Worm (Caenorhabditis elegans) whole organism, young adult: ENCODE measurements around the gene gex-5.
A peak's percentile ranks its signal among the peaks of the same experiment; 100 is the strongest.

ENCODE experiments used
- B0019.2 ChIP-seq: fragments of 200-800 bp; sonication (Bioruptor generic); conservative IDR thresholded peaks from 2 replicates; pipeline ENCODE4 v1.3.6; 2022; ENCODE audit warnings: missing genetic modification reagents, missing genetic modification characterization, missing compliant biosample characterization
- B0035.1 ChIP-seq: sonication (generic microtip); optimal IDR thresholded peaks from 2 replicates; lab custom pipeline; 2016; ENCODE audit warnings: missing genetic modification characterization, mild to moderate bottlenecking, missing compliant biosample characterization, missing genotype, missing genetic modification reagents
- B0261.1 ChIP-seq: sonication (generic microtip); optimal IDR thresholded peaks from 2 replicates; lab custom pipeline; 2016; ENCODE audit warnings: mild to moderate bottlenecking, missing genetic modification characterization, moderate library complexity, missing compliant biosample characterization
- D2030.7 ChIP-seq: fragments of 200-800 bp; sonication (Bioruptor generic); IDR thresholded peaks from 2 replicates; pipeline ENCODE4 v1.3.6; 2022; ENCODE audit warnings: missing genetic modification reagents, missing genetic modification characterization, missing compliant biosample characterization
- F22D6.2 ChIP-seq: sonication (generic microtip); optimal IDR thresholded peaks from 2 replicates; lab custom pipeline; 2016; ENCODE audit warnings: mild to moderate bottlenecking, missing genetic modification characterization, missing compliant biosample characterization
- F49E8.2 ChIP-seq: sonication (generic microtip); optimal IDR thresholded peaks from 3 replicates; lab custom pipeline; 2017; ENCODE audit warnings: missing genetic modification characterization, mild to moderate bottlenecking, missing compliant biosample characterization, antibody characterized with exemption, moderate library complexity; ENCODE audit not compliant: insufficient read depth
- F52B5.7 ChIP-seq: sonication (generic microtip); optimal IDR thresholded peaks from 2 replicates; lab custom pipeline; 2016; ENCODE audit warnings: mild to moderate bottlenecking, missing genetic modification characterization, missing compliant biosample characterization
- F55B11.4 ChIP-seq: sonication (generic microtip); optimal IDR thresholded peaks from 2 replicates; lab custom pipeline; 2016; ENCODE audit warnings: missing compliant biosample characterization, missing genetic modification characterization, borderline replicate concordance; ENCODE audit not compliant: insufficient read depth
- F57C9.4 ChIP-seq: sonication (generic microtip); optimal IDR thresholded peaks from 2 replicates; lab custom pipeline; 2017; ENCODE audit warnings: mild to moderate bottlenecking, missing genetic modification characterization, missing compliant biosample characterization
- Y56A3A.18 ChIP-seq: fragments of 200-800 bp; sonication (Bioruptor generic); IDR thresholded peaks from 2 replicates; pipeline ENCODE4 v1.3.6; 2022; ENCODE audit warnings: missing genetic modification reagents, missing genetic modification characterization, missing compliant biosample characterization
- Y67H2A.10 ChIP-seq: fragments of 200-800 bp; sonication (Bioruptor generic); conservative IDR thresholded peaks from 2 replicates; pipeline ENCODE4 v1.3.6; 2022; ENCODE audit warnings: missing genetic modification reagents, missing genetic modification characterization, missing compliant biosample characterization
- aptf-2 ChIP-seq: fragments of 200-800 bp; sonication (Bioruptor generic); conservative IDR thresholded peaks from 2 replicates; pipeline ENCODE4 v1.3.6; 2022; ENCODE audit warnings: missing genetic modification reagents, missing genetic modification characterization, missing compliant biosample characterization
- atf-7 ChIP-seq: sonication (generic microtip); optimal IDR thresholded peaks from 2 replicates; lab custom pipeline; 2017; ENCODE audit warnings: mild to moderate bottlenecking, missing genetic modification characterization, missing compliant biosample characterization
- athp-1 ChIP-seq: sonication (generic microtip); optimal IDR thresholded peaks from 2 replicates; lab custom pipeline; 2017; ENCODE audit warnings: mild to moderate bottlenecking, missing genetic modification characterization, missing compliant biosample characterization
- attf-5 ChIP-seq: fragments of 200-800 bp; sonication (Bioruptor generic); optimal IDR thresholded peaks from 2 replicates; lab custom pipeline; 2018; ENCODE audit warnings: mild to moderate bottlenecking, missing genetic modification characterization, missing compliant biosample characterization
- cebp-1 ChIP-seq, 2 experiments: fragments of 200-800 bp in 1 of 2; sonication (Bioruptor generic) in 1 of 2; sonication (generic microtip) in 1 of 2; IDR thresholded peaks in 1 of 2; optimal IDR thresholded peaks in 1 of 2; 2 replicates each; pipeline versions ENCODE4 v1.3.6 to Lab custom; 2017 to 2022; ENCODE audit warnings: missing compliant biosample characterization in 2 of 2, missing genetic modification characterization in 2 of 2, mild to moderate bottlenecking in 1 of 2, missing genetic modification reagents in 1 of 2, moderate library complexity in 1 of 2
- ceh-40 ChIP-seq: fragments of 200-800 bp; sonication (Bioruptor generic); IDR thresholded peaks from 2 replicates; pipeline ENCODE4 v1.3.6; 2022; ENCODE audit warnings: missing genetic modification characterization, missing compliant biosample characterization
- die-1 ChIP-seq: sonication (generic microtip); optimal IDR thresholded peaks from 2 replicates; lab custom pipeline; 2016; ENCODE audit warnings: missing genotype, mild to moderate bottlenecking, missing genetic modification characterization, missing compliant biosample characterization
- dox-1 ChIP-seq: fragments of 200-800 bp; sonication (Bioruptor generic); IDR thresholded peaks from 2 replicates; pipeline ENCODE4 v1.3.6; 2022; ENCODE audit warnings: missing genetic modification reagents, missing genetic modification characterization, missing compliant biosample characterization
- egl-44 ChIP-seq: fragments of 200-800 bp; sonication (Bioruptor generic); IDR thresholded peaks from 2 replicates; pipeline ENCODE4 v1.3.6; 2022; ENCODE audit warnings: missing genetic modification reagents, missing genetic modification characterization, missing compliant biosample characterization
- egrh-3 ChIP-seq: fragments of 200-800 bp; sonication (Bioruptor generic); IDR thresholded peaks from 2 replicates; pipeline ENCODE4 v1.3.6; 2022; ENCODE audit warnings: missing genetic modification reagents, missing genetic modification characterization, missing compliant biosample characterization
- ets-4 ChIP-seq: fragments of 200-800 bp; sonication (Bioruptor generic); optimal IDR thresholded peaks from 2 replicates; lab custom pipeline; 2018; ENCODE audit warnings: mild to moderate bottlenecking, missing genetic modification characterization, missing compliant biosample characterization
- fkh-3 ChIP-seq: sonication (generic microtip); optimal IDR thresholded peaks from 2 replicates; lab custom pipeline; 2016; ENCODE audit warnings: mild to moderate bottlenecking, missing genetic modification characterization, missing compliant biosample characterization
- gei-17 ChIP-seq: fragments of 200-800 bp; sonication (Bioruptor generic); optimal IDR thresholded peaks from 2 replicates; lab custom pipeline; 2018; ENCODE audit warnings: mild to moderate bottlenecking, missing genetic modification characterization, missing compliant biosample characterization
- him-1 ChIP-seq: sonication (generic microtip); optimal IDR thresholded peaks from 2 replicates; lab custom pipeline; 2016; ENCODE audit warnings: missing genotype, missing genetic modification reagents, missing genetic modification characterization, missing compliant biosample characterization
- hlh-12 ChIP-seq: sonication (generic microtip); optimal IDR thresholded peaks from 2 replicates; lab custom pipeline; 2016; ENCODE audit warnings: missing genetic modification characterization, missing compliant biosample characterization
- hlh-26 ChIP-seq: fragments of 200-800 bp; sonication (Bioruptor generic); conservative IDR thresholded peaks from 2 replicates; pipeline ENCODE4 v1.3.6; 2022; ENCODE audit warnings: missing genetic modification reagents, missing genetic modification characterization, missing compliant biosample characterization
- hmg-1.2 ChIP-seq: fragments of 200-800 bp; sonication (Bioruptor generic); IDR thresholded peaks from 2 replicates; pipeline ENCODE4 v1.3.6; 2022; ENCODE audit warnings: missing genetic modification reagents, missing genetic modification characterization, missing compliant biosample characterization
- hrde-1 ChIP-seq: sonication (generic microtip); optimal IDR thresholded peaks from 2 replicates; lab custom pipeline; 2016; ENCODE audit warnings: missing genetic modification characterization, mild to moderate bottlenecking, missing compliant biosample characterization, moderate library complexity, missing genotype, missing genetic modification reagents, borderline replicate concordance
- let-526 ChIP-seq: fragments of 200-800 bp; sonication (Bioruptor generic); IDR thresholded peaks from 2 replicates; pipeline ENCODE4 v1.3.6; 2022; ENCODE audit warnings: missing genetic modification reagents, missing genetic modification characterization, missing compliant biosample characterization
- lin-40 ChIP-seq: sonication (generic microtip); optimal IDR thresholded peaks from 2 replicates; lab custom pipeline; 2016; ENCODE audit warnings: missing genetic modification characterization, mild to moderate bottlenecking, missing compliant biosample characterization, missing genotype, missing genetic modification reagents
- mcd-1 ChIP-seq: fragments of 200-800 bp; sonication (Bioruptor generic); IDR thresholded peaks from 2 replicates; pipeline ENCODE4 v1.3.6; 2022; ENCODE audit warnings: missing genetic modification reagents, missing genetic modification characterization, missing compliant biosample characterization
- mel-28 ChIP-seq: sonication (generic microtip); optimal IDR thresholded peaks from 2 replicates; lab custom pipeline; 2016; ENCODE audit warnings: borderline replicate concordance, mild to moderate bottlenecking, missing genetic modification characterization, missing compliant biosample characterization
- mes-4 ChIP-seq: sonication (generic microtip); optimal IDR thresholded peaks from 2 replicates; lab custom pipeline; 2016; ENCODE audit warnings: missing genotype, missing genetic modification characterization, missing compliant biosample characterization
- nfya-1 ChIP-seq: sonication (generic microtip); optimal IDR thresholded peaks from 2 replicates; lab custom pipeline; 2017; ENCODE audit warnings: antibody characterized with exemption, missing compliant biosample characterization, missing genetic modification characterization, borderline replicate concordance; ENCODE audit not compliant: insufficient read depth
- nfyb-1 ChIP-seq: fragments of 200-800 bp; sonication (Bioruptor generic); IDR thresholded peaks from 2 replicates; pipeline ENCODE4 v1.3.6; 2022; ENCODE audit warnings: missing genetic modification reagents, missing genetic modification characterization, missing compliant biosample characterization
- nhr-80 ChIP-seq: sonication (generic microtip); optimal IDR thresholded peaks from 2 replicates; lab custom pipeline; 2016; ENCODE audit warnings: missing genetic modification characterization, missing compliant biosample characterization
- pbrm-1 ChIP-seq: fragments of 200-800 bp; sonication (Bioruptor generic); IDR thresholded peaks from 2 replicates; pipeline ENCODE4 v1.3.6; 2022; ENCODE audit warnings: missing genetic modification reagents, missing genetic modification characterization, missing compliant biosample characterization
- rcor-1 ChIP-seq: fragments of 200-800 bp; sonication (Bioruptor generic); IDR thresholded peaks from 2 replicates; pipeline ENCODE4 v1.3.6; 2022; ENCODE audit warnings: missing genetic modification reagents, missing genetic modification characterization, missing compliant biosample characterization
- rpc-1 ChIP-seq, 2 experiments: fragments of 150-350 bp in 1 of 2; sonication (generic microtip) in 1 of 2; optimal IDR thresholded peaks; 2 replicates each; lab custom pipeline; 2014 to 2018; ENCODE audit warnings: missing biosample characterization in 1 of 2, missing genetic modification characterization in 1 of 2, missing genetic modification reagents in 1 of 2, missing genotype in 1 of 2
- sdz-38 ChIP-seq: sonication (generic microtip); optimal IDR thresholded peaks from 2 replicates; lab custom pipeline; 2016; ENCODE audit warnings: missing genotype, missing genetic modification characterization, missing compliant biosample characterization
- snpc-1.1 ChIP-seq: sonication (generic microtip); optimal IDR thresholded peaks from 2 replicates; lab custom pipeline; 2017; ENCODE audit warnings: missing genetic modification characterization, mild to moderate bottlenecking, missing compliant biosample characterization, antibody characterized with exemption, moderate library complexity, missing genotype, missing genetic modification reagents; ENCODE audit not compliant: insufficient read depth
- sptf-2 ChIP-seq: fragments of 200-800 bp; sonication (Bioruptor generic); optimal IDR thresholded peaks from 2 replicates; lab custom pipeline; 2018; ENCODE audit warnings: mild to moderate bottlenecking, missing genetic modification characterization, missing compliant biosample characterization
- tlf-1 ChIP-seq: fragments of 200-800 bp; sonication (Bioruptor generic); optimal IDR thresholded peaks from 2 replicates; lab custom pipeline; 2018; ENCODE audit warnings: mild to moderate bottlenecking, missing genetic modification characterization, missing compliant biosample characterization
- unc-130 ChIP-seq: sonication (generic microtip); optimal IDR thresholded peaks from 2 replicates; lab custom pipeline; 2016; ENCODE audit warnings: missing genetic modification reagents, missing genetic modification characterization, missing compliant biosample characterization
- unc-62 ChIP-seq: fragments of 150-350 bp; optimal IDR thresholded peaks from 2 replicates; lab custom pipeline; 2014; ENCODE audit warnings: missing biosample characterization, missing genetic modification reagents, missing genetic modification characterization
- ztf-25 ChIP-seq: fragments of 200-800 bp; sonication (Bioruptor generic); IDR thresholded peaks from 2 replicates; pipeline ENCODE4 v1.3.6; 2022; ENCODE audit warnings: missing genetic modification reagents, missing genetic modification characterization, missing compliant biosample characterization

Gene gex-5

DNA sequence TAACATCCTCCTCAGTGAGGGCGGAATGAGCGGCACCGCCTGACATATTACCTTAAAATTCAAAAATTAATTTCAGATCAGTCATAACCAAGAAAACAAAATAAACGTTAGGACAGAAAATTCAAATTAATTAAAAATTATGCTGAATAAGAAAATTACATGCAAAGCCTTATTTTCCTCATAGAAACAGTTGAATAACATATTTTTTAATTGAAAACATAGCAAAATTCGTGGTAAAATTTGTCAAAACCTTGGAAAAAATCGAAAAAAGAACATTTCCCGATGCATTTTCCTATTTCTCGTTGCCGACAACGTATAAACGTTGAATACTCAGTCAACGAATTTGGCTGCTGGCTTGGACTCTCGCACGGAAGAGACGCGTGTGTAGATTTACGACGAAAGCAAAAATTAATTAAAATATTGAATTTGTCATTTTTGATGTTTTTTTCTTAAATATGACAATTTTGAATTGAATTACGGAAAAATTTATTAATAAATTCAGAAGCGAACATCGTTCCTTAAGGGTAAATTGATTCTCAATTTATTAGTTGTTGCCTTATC lies 27.7 kb downstream of the gex-5 start, which contains the start of the genes rps-0 and rbg-3:
TSS of gene rps-0 (minus strand) at position 51 of the 561 bp plus-strand sequence.
TSS of gene rbg-3 (plus strand) at position 424 of the 561 bp plus-strand sequence.
- no peak for TF ChIP-seq F52B5.7 (tag; lab: Kevin White, UChicago)
- peak; percentile 87 for TF ChIP-seq dox-1
- TF ChIP-seq him-1 = peak; percentile 40
- no peak for TF ChIP-seq ets-4 (GFP tag; lab: Kevin White, UChicago)
- no peak for TF ChIP-seq sptf-2 (GFP tag; lab: Kevin White, UChicago)
- TF ChIP-seq hrde-1 (tag; lab: Kevin White, UChicago) = no peak
- no peak for TF ChIP-seq unc-62
- TF ChIP-seq B0019.2 (GFP tag; lab: Robert Waterston, UW) = peak; percentile 74; the same call in 1 of the 2 replicates
- peak; percentile 89 for TF ChIP-seq hmg-1.2
- peak; percentile 74 for TF ChIP-seq F49E8.2 (tag; lab: Kevin White, UChicago)
- peak; percentile 93 for TF ChIP-seq attf-5
- TF ChIP-seq gei-17 (GFP tag; lab: Kevin White, UChicago) = no peak
- no peak for TF ChIP-seq hlh-12 (tag; lab: Kevin White, UChicago)
- TF ChIP-seq B0035.1 (tag; lab: Kevin White, UChicago) = no peak
- no peak for TF ChIP-seq B0261.1 (tag; lab: Kevin White, UChicago)
- TF ChIP-seq rcor-1 (GFP tag; lab: Robert Waterston, UW) = peak; percentile 80
- peak; percentile 77 for TF ChIP-seq pbrm-1 (GFP tag; lab: Robert Waterston, UW)
- TF ChIP-seq die-1 (tag; lab: Kevin White, UChicago) = no peak
- TF ChIP-seq nhr-80 (tag; lab: Kevin White, UChicago) = peak; percentile 37
- TF ChIP-seq nfyb-1 (GFP tag; lab: Robert Waterston, UW) = peak; percentile 86
- TF ChIP-seq aptf-2 (GFP tag; lab: Robert Waterston, UW) = no peak
- TF ChIP-seq Y56A3A.18 (GFP tag; lab: Robert Waterston, UW) = no peak
- TF ChIP-seq rpc-1 (optimal IDR thresholded peaks at IDR 0.05; lab: Kevin White, UChicago) = no peak
- TF ChIP-seq rpc-1 (tag; optimal IDR thresholded peaks at IDR 0.05; lab: Kevin White, UChicago) = no peak
- TF ChIP-seq fkh-3 (tag; lab: Kevin White, UChicago) = no peak
- no peak for TF ChIP-seq egl-44 (GFP tag; lab: Robert Waterston, UW)
- TF ChIP-seq snpc-1.1 (tag; lab: Kevin White, UChicago) = peak; percentile 13
- TF ChIP-seq hlh-26 (GFP tag; lab: Robert Waterston, UW) = no peak
- no peak for TF ChIP-seq mel-28 (tag; lab: Kevin White, UChicago)
- TF ChIP-seq ztf-25 (GFP tag; lab: Robert Waterston, UW) = no peak
- TF ChIP-seq cebp-1 (GFP tag; IDR thresholded peaks at IDR 0.05; lab: Robert Waterston, UW) = no peak
- peak; percentile 80 for TF ChIP-seq cebp-1 (tag; optimal IDR thresholded peaks at IDR 0.05; lab: Kevin White, UChicago)
- TF ChIP-seq tlf-1 (GFP tag; lab: Kevin White, UChicago) = peak; percentile 88
- peak; percentile 85 for TF ChIP-seq lin-40
- TF ChIP-seq atf-7 (tag; lab: Kevin White, UChicago) = no peak
- no peak for TF ChIP-seq egrh-3
- peak; percentile 57; the same call in 1 of the 2 replicates for TF ChIP-seq Y67H2A.10
- no peak for TF ChIP-seq athp-1 (tag; lab: Kevin White, UChicago)
- peak; percentile 79 for TF ChIP-seq D2030.7 (GFP tag; lab: Robert Waterston, UW)
- TF ChIP-seq sdz-38 (tag; lab: Kevin White, UChicago) = no peak
- no peak for TF ChIP-seq let-526
- no peak for TF ChIP-seq F57C9.4 (tag; lab: Kevin White, UChicago)
- no peak for TF ChIP-seq F55B11.4 (tag; lab: Kevin White, UChicago)
- TF ChIP-seq F22D6.2 (tag; lab: Kevin White, UChicago) = no peak
- TF ChIP-seq mes-4 (tag; lab: Kevin White, UChicago) = no peak
- TF ChIP-seq unc-130 (GFP tag; lab: Kevin White, UChicago) = peak; percentile 44
- TF ChIP-seq ceh-40 (GFP tag; lab: Robert Waterston, UW) = no peak
- TF ChIP-seq mcd-1 (GFP tag; lab: Robert Waterston, UW) = peak; percentile 83
- TF ChIP-seq nfya-1 (tag; lab: Kevin White, UChicago) = no peak
